Fruit fly (Drosophila melanogaster): Measurements from ENCODE around the gene CG43739.

dm6 chr2L:20837885-20838284 is 80.8 kb downstream of the CG43739 start, which contains the start of gene Spn38F:
- TF ChIP-seq gl (tag; optimal IDR thresholded peaks at IDR 0.05): no peak
- no peak for TF ChIP-seq CG12605 (GFP tag; IDR thresholded peaks at IDR 0.05)
- no peak for TF ChIP-seq EcR (GFP tag; optimal IDR thresholded peaks at IDR 0.05)
- TF ChIP-seq rn (GFP tag; IDR thresholded peaks at IDR 0.05): no peak
- TF ChIP-seq Ets98B (GFP tag; IDR thresholded peaks at IDR 0.05): no peak

All from whole organism, pupa.